Worm (Caenorhabditis elegans): ENCODE data around the gene ZK105.8.

Gene ZK105.8

ce11 chrV:7730488-7730887 is 6.2 kb downstream of the ZK105.8 start (continued):
- no peak for TF ChIP-seq rec-8 (tag; optimal IDR thresholded peaks at IDR 0.05)
- TF ChIP-seq hsf-1 (GFP tag; IDR thresholded peaks at IDR 0.05): peak; percentile 57; the same call in 1 of the 2 replicates
- no peak for TF ChIP-seq sdz-38 (tag; optimal IDR thresholded peaks at IDR 0.05)
- no peak for TF ChIP-seq nhr-80 (tag; optimal IDR thresholded peaks at IDR 0.05)
- no peak for TF ChIP-seq B0035.1 (tag; optimal IDR thresholded peaks at IDR 0.05)
- TF ChIP-seq K11D2.4 (GFP tag; IDR thresholded peaks at IDR 0.05): no peak
- TF ChIP-seq hmg-20 (GFP tag; IDR thresholded peaks at IDR 0.05): no peak
- TF ChIP-seq B0019.2 (GFP tag; conservative IDR thresholded peaks at IDR 0.05): no peak
- no peak for TF ChIP-seq ccch-3 (GFP tag; optimal IDR thresholded peaks at IDR 0.05)
- no peak for TF ChIP-seq F57A8.1 (GFP tag; optimal IDR thresholded peaks at IDR 0.05)
- no peak for TF ChIP-seq hlh-12 (tag; optimal IDR thresholded peaks at IDR 0.05)
- no peak for TF ChIP-seq Y95B8A.8 (GFP tag; IDR thresholded peaks at IDR 0.05)
- peak; percentile 5 for TF ChIP-seq F23B12.7 (tag; optimal IDR thresholded peaks at IDR 0.05; ENCODE audit: insufficient read depth)
- TF ChIP-seq egl-18 (GFP tag; IDR thresholded peaks at IDR 0.05): no peak
- no peak for TF ChIP-seq T26A5.8 (tag; optimal IDR thresholded peaks at IDR 0.05)
- peak; percentile 29 for TF ChIP-seq lin-54 (GFP tag; optimal IDR thresholded peaks at IDR 0.05)
- TF ChIP-seq ceh-40 (GFP tag; IDR thresholded peaks at IDR 0.05): no peak
- no peak for TF ChIP-seq Y79H2A.3 (GFP tag; conservative IDR thresholded peaks at IDR 0.05)
- TF ChIP-seq ztf-22 (GFP tag; optimal IDR thresholded peaks at IDR 0.05): no peak
- no peak for TF ChIP-seq ztf-18 (tag; optimal IDR thresholded peaks at IDR 0.05)
- TF ChIP-seq C17E4.6 (GFP tag; IDR thresholded peaks at IDR 0.05): no peak
- peak; percentile 22 for TF ChIP-seq ceh-27 (GFP tag; optimal IDR thresholded peaks at IDR 0.05)
- no peak for TF ChIP-seq zfh-2 (GFP tag; conservative IDR thresholded peaks at IDR 0.05)
- no peak for TF ChIP-seq let-607 (tag; optimal IDR thresholded peaks at IDR 0.05)
- TF ChIP-seq attf-6 (GFP tag; IDR thresholded peaks at IDR 0.05): no peak
- TF ChIP-seq F39B2.1 (GFP tag; IDR thresholded peaks at IDR 0.05): no peak
- TF ChIP-seq attf-3 (GFP tag; conservative IDR thresholded peaks at IDR 0.05): no peak
- TF ChIP-seq Y53G8AR.9 (GFP tag; conservative IDR thresholded peaks at IDR 0.05): no peak
- TF ChIP-seq Y53F4B.3 (GFP tag; IDR thresholded peaks at IDR 0.05): no peak

ce11 chrV:7733240-7733765 is 9.0 kb downstream of the ZK105.8 start:
- TF ChIP-seq aptf-3 (GFP tag; IDR thresholded peaks at IDR 0.05) (0 out of 2 replicates have a peak, but pooled peaks have one; percentile 15), B0336.3 (GFP tag; IDR thresholded peaks at IDR 0.05) (peak; percentile 80), athp-1 (tag; optimal IDR thresholded peaks at IDR 0.05) (peak; percentile 49), chd-7 (tag; optimal IDR thresholded peaks at IDR 0.05) (no peak), F52B5.7 (tag; optimal IDR thresholded peaks at IDR 0.05) (peak; percentile 9), ztf-25 (GFP tag; IDR thresholded peaks at IDR 0.05) (no peak), lin-54 (GFP tag; optimal IDR thresholded peaks at IDR 0.05) (peak; percentile 26), pbrm-1 (GFP tag; IDR thresholded peaks at IDR 0.05) (0 out of 2 replicates have a peak, but pooled peaks have one; percentile 32), sea-2 (GFP tag; IDR thresholded peaks at IDR 0.05) (no peak), hrde-1 (tag; optimal IDR thresholded peaks at IDR 0.05; ENCODE audit: borderline replicate concordance) (peak; percentile 38), lsl-1 (GFP tag; optimal IDR thresholded peaks at IDR 0.05) (no peak), let-607 (tag; optimal IDR thresholded peaks at IDR 0.05) (no peak), nfyb-1 (GFP tag; IDR thresholded peaks at IDR 0.05) (peak; percentile 58), mel-28 (tag; optimal IDR thresholded peaks at IDR 0.05; ENCODE audit: borderline replicate concordance) (no peak), cebp-2 (GFP tag; IDR thresholded peaks at IDR 0.05) (0 out of 2 replicates have a peak, but pooled peaks have one; percentile 77), ama-1 (optimal IDR thresholded peaks at IDR 0.05) (no peak), ama-1 (GFP tag; optimal IDR thresholded peaks at IDR 0.05) (peak in 1 of 2 experiments; percentile 43), dpff-1 (tag; optimal IDR thresholded peaks at IDR 0.05) (no peak), lir-1 (GFP tag; conservative IDR thresholded peaks at IDR 0.05) (no peak), mcd-1 (GFP tag; IDR thresholded peaks at IDR 0.05) (0 out of 2 replicates have a peak, but pooled peaks have one; percentile 12), attf-3 (GFP tag; conservative IDR thresholded peaks at IDR 0.05) (no peak), akir-1 (GFP tag; optimal IDR thresholded peaks at IDR 0.05) (no peak), hlh-26 (GFP tag; conservative IDR thresholded peaks at IDR 0.05) (no peak)
